Fruit fly (Drosophila melanogaster) whole organism, wandering third instar larva: ENCODE results near the gene RtcB.

Source experiments
- GATAd ChIP-seq: sonication (Bioruptor generic); optimal IDR thresholded peaks from 2 replicates; lab custom pipeline; 2016; ENCODE audit warnings: missing biosample characterization, missing genetic modification characterization
- Mio ChIP-seq: sonication (Bioruptor generic); optimal IDR thresholded peaks from 2 replicates; lab custom pipeline; 2016; ENCODE audit warnings: missing biosample characterization, missing genetic modification characterization
- Sp1 ChIP-seq: fragments of 200-800 bp; sonication (Bioruptor generic); optimal IDR thresholded peaks from 3 replicates; lab custom pipeline; 2019; ENCODE audit warnings: missing biosample characterization, mild to moderate bottlenecking, missing genetic modification characterization, moderate library complexity
- usp ChIP-seq: fragments of >200 bp; optimal IDR thresholded peaks from 2 replicates; lab custom pipeline; 2017; ENCODE audit warnings: missing biosample characterization, missing genetic modification characterization

DNA sequence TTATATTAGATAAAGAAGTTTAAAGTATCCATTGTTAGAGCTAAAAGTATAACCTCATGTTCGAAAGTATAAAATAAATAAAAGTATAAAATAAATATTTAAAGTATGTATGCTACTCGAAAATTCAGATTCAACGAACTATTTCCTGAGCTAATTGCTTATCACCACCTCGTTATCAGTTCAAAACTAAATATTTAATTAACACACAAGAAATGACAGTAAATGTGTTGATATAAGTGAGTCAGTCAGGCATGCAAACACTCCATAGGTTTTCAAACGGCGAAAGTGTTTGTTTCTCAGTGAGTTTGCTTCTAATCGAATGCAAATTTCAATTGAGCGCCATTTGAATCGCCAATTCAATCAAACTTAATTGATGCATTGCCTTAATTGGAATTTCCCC is 3.8 kb downstream of the RtcB start:
- TF ChIP-seq GATAd (GFP tag; lab: Kevin White, UChicago): no peak
- no peak for TF ChIP-seq Sp1 (GFP tag; lab: Kevin White, UChicago)
- TF ChIP-seq usp (GFP tag; lab: Kevin White, UChicago): no peak
- no peak for TF ChIP-seq Mio (GFP tag; lab: Kevin White, UChicago)
